Fruit fly (Drosophila melanogaster) whole organism, pupa: ENCODE data around the gene CG14455.

Source experiments
- CG15710 ChIP-seq: fragments of 200-800 bp; sonication (Bioruptor generic); optimal IDR thresholded peaks from 2 replicates; lab custom pipeline; 2018; ENCODE audit warnings: missing biosample characterization, mild to moderate bottlenecking, missing genetic modification characterization, moderate library complexity
- EcR ChIP-seq: fragments of 200-800 bp; sonication (Bioruptor generic); optimal IDR thresholded peaks from 3 replicates; lab custom pipeline; 2019; ENCODE audit warnings: missing biosample characterization, missing genetic modification characterization, mild to moderate bottlenecking, moderate library complexity, missing genetic modification reagents
- Ets98B ChIP-seq: fragments of 200-800 bp; sonication (Bioruptor generic); IDR thresholded peaks from 2 replicates; pipeline ENCODE4 v1.3.6; 2022; ENCODE audit warnings: missing biosample characterization, missing genetic modification characterization
- Pif1B ChIP-seq: fragments of 200-800 bp; sonication (Bioruptor generic); optimal IDR thresholded peaks from 3 replicates; lab custom pipeline; 2016; ENCODE audit warnings: missing biosample characterization, missing genetic modification characterization
- Snoo ChIP-seq: fragments of 200-800 bp; sonication (Bioruptor generic); optimal IDR thresholded peaks from 3 replicates; lab custom pipeline; 2017; ENCODE audit warnings: missing biosample characterization, mild to moderate bottlenecking, missing genetic modification characterization, inconsistent platforms

DNA sequence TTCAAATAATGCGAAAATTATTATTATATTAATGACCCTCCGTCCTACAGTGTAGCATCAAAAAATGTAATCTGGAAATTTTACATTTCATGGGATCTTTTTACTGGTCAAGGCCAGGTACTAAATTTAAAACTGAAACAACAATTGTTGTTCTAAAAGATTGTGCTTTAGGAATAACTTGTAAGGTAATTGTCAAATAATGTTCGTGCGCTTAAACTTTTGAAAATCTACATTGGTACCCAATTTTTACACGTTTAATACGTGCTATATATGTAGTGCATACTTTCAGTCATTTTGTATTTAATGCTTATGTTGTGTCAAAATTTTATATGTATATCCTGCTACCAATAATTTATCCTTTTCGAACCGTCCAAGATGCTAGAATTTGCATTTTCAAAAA lies 46.7 kb upstream of the CG14455 start:
- TF ChIP-seq Ets98B (GFP tag; lab: Robert Waterston, UW) = no peak
- no peak for TF ChIP-seq Snoo (tag; lab: Kevin White, UChicago)
- TF ChIP-seq Pif1B (GFP tag; lab: Kevin White, UChicago) = no peak
- no peak for TF ChIP-seq CG15710 (tag; lab: Kevin White, UChicago)
- TF ChIP-seq EcR (GFP tag; lab: Kevin White, UChicago) = no peak
